Worm (Caenorhabditis elegans) whole organism, late embryonic: ENCODE measurements around the gene srd-29.

Experiments used
- C38D4.7 ChIP-seq: fragments of 200-800 bp; sonication (Bioruptor generic); optimal IDR thresholded peaks from 2 replicates; lab custom pipeline; 2018; ENCODE audit warnings: mild to moderate bottlenecking, missing genetic modification characterization, moderate library complexity, missing compliant biosample characterization
- ama-1 ChIP-seq: fragments of 150-350 bp; optimal IDR thresholded peaks from 2 replicates; lab custom pipeline; 2014
- ceh-22 ChIP-seq: sonication (generic microtip); optimal IDR thresholded peaks from 2 replicates; lab custom pipeline; 2017; ENCODE audit warnings: missing biosample characterization, missing genetic modification characterization
- che-1 ChIP-seq: sonication (generic microtip); optimal IDR thresholded peaks from 2 replicates; lab custom pipeline; 2016; ENCODE audit warnings: mild to moderate bottlenecking, missing genetic modification characterization, missing compliant biosample characterization
- dmd-4 ChIP-seq: sonication (generic microtip); optimal IDR thresholded peaks from 2 replicates; lab custom pipeline; 2016; ENCODE audit warnings: borderline replicate concordance, missing genetic modification characterization, missing compliant biosample characterization
- dve-1 ChIP-seq: sonication (generic microtip); optimal IDR thresholded peaks from 2 replicates; lab custom pipeline; 2017; ENCODE audit warnings: antibody characterized with exemption, mild to moderate bottlenecking, missing genetic modification characterization, missing compliant biosample characterization
- elt-2 ChIP-seq: sonication (generic microtip); optimal IDR thresholded peaks from 2 replicates; lab custom pipeline; 2016; ENCODE audit warnings: missing genetic modification reagents, missing genetic modification characterization, missing compliant biosample characterization
- fax-1 ChIP-seq: sonication (generic microtip); optimal IDR thresholded peaks from 2 replicates; lab custom pipeline; 2016; ENCODE audit warnings: missing genotype, missing genetic modification characterization, missing compliant biosample characterization
- hlh-15 ChIP-seq: sonication (generic microtip); optimal IDR thresholded peaks from 2 replicates; lab custom pipeline; 2016; ENCODE audit warnings: missing genetic modification characterization, missing compliant biosample characterization
- hlh-30 ChIP-seq: sonication (generic microtip); optimal IDR thresholded peaks from 2 replicates; lab custom pipeline; 2017; ENCODE audit warnings: antibody characterized with exemption, missing genetic modification characterization, missing compliant biosample characterization; ENCODE audit not compliant: insufficient read depth
- lin-11 ChIP-seq: fragments of 200-800 bp; sonication (Bioruptor generic); optimal IDR thresholded peaks from 2 replicates; lab custom pipeline; 2018; ENCODE audit warnings: mild to moderate bottlenecking, missing genetic modification characterization, missing compliant biosample characterization
- nhr-11 ChIP-seq: fragments of 150-350 bp; optimal IDR thresholded peaks from 2 replicates; lab custom pipeline; 2014; ENCODE audit warnings: missing biosample characterization, missing genetic modification characterization
- ttx-3 ChIP-seq: sonication (generic microtip); optimal IDR thresholded peaks from 2 replicates; lab custom pipeline; 2016; ENCODE audit warnings: missing genetic modification reagents, missing genetic modification characterization, missing compliant biosample characterization

ce11 chrV:7629504-7629903, 6.1 kb upstream of the srd-29 start, which contains the start of gene srd-30:
- TF ChIP-seq dmd-4 (no peak), dve-1 (no peak), ama-1 (lab: Kevin White, UChicago) (no peak), nhr-11 (tag; lab: Kevin White, UChicago) (no peak), C38D4.7 (GFP tag; lab: Kevin White, UChicago) (no peak), che-1 (no peak), lin-11 (tag; lab: Kevin White, UChicago) (no peak), hlh-15 (no peak), elt-2 (tag; lab: Kevin White, UChicago) (no peak), hlh-30 (no peak), ttx-3 (tag; lab: Kevin White, UChicago) (no peak), fax-1 (no peak), ceh-22 (tag; lab: Kevin White, UChicago) (no peak)
